Fruit fly (Drosophila melanogaster) whole organism, wandering third instar larva: ENCODE measurements around the gene CG10657.

ENCODE experiments used
- Jra ChIP-seq: sonication (Bioruptor generic); optimal IDR thresholded peaks from 2 replicates; lab custom pipeline; 2016; ENCODE audit warnings: missing biosample characterization, missing genetic modification characterization
- Myc ChIP-seq: fragments of >200 bp; optimal IDR thresholded peaks from 2 replicates; lab custom pipeline; 2017
- fru ChIP-seq: fragments of 200-800 bp; sonication (Bioruptor generic); optimal IDR thresholded peaks from 3 replicates; lab custom pipeline; 2016; ENCODE audit warnings: missing biosample characterization, mild to moderate bottlenecking, missing genetic modification characterization
- psq ChIP-seq: fragments of 200-800 bp; sonication (Bioruptor generic); optimal IDR thresholded peaks from 3 replicates; lab custom pipeline; 2017; ENCODE audit warnings: missing biosample characterization, mild to moderate bottlenecking, missing genetic modification characterization, moderate library complexity

DNA sequence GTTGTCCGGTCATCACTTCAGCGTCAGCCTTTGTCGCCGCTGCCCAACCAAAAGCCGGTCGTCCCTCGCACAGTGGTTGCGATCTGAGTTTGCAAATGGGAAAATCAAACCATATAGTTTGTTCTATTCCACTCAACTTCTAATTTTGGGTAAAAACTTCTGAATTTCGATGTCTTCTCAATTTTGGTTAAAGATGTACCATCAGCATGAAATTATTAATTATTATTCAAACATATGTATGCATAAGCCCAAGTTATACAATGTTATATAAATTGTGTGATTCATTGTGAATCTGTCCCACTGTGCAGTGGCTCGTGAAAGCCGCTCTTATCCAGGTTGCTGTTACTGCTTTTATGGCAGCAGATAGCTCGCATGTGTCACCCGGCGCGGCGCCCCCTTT is 54.4 kb downstream of the CG10657 start:
- peak; percentile 47 for TF ChIP-seq psq (GFP tag; lab: Kevin White, UChicago)
- peak; percentile 49 for TF ChIP-seq fru
- TF ChIP-seq Jra (GFP tag; lab: Kevin White, UChicago), result no peak
- TF ChIP-seq Myc (lab: Kevin White, UChicago), result no peak
